Worm (Caenorhabditis elegans) whole organism, L2 larva: ENCODE data around the gene ZK742.4.

Experiments
- R02D3.7 ChIP-seq: fragments of 150-350 bp; optimal IDR thresholded peaks from 2 replicates; lab custom pipeline; 2014; ENCODE audit warnings: missing biosample characterization, missing genetic modification characterization
- ZK546.5 ChIP-seq: sonication (generic microtip); optimal IDR thresholded peaks from 2 replicates; lab custom pipeline; 2017; ENCODE audit warnings: missing biosample characterization, missing genetic modification characterization
- ceh-82 ChIP-seq: fragments of 150-350 bp; optimal IDR thresholded peaks from 2 replicates; lab custom pipeline; 2014; ENCODE audit warnings: missing biosample characterization, missing genetic modification characterization
- elt-3 ChIP-seq: sonication (generic microtip); optimal IDR thresholded peaks from 2 replicates; lab custom pipeline; 2017; ENCODE audit warnings: missing biosample characterization, missing genetic modification characterization
- lin-11 ChIP-seq: fragments of 150-350 bp; sonication (generic microtip); optimal IDR thresholded peaks from 2 replicates; lab custom pipeline; 2014; ENCODE audit warnings: missing biosample characterization, missing genetic modification characterization, inconsistent platforms, mixed read lengths
- lin-39 ChIP-seq: fragments of 150-350 bp; optimal IDR thresholded peaks from 2 replicates; lab custom pipeline; 2014; ENCODE audit warnings: missing biosample characterization, missing genetic modification reagents, missing genetic modification characterization
- mdl-1 ChIP-seq, 2 experiments: fragments of 150-350 bp in 1 of 2; sonication (generic microtip) in 1 of 2; optimal IDR thresholded peaks; 2 replicates each; lab custom pipeline; 2017; ENCODE audit warnings: missing biosample characterization in 2 of 2, missing genetic modification characterization in 2 of 2
- nhr-11 ChIP-seq: fragments of 150-350 bp; optimal IDR thresholded peaks from 2 replicates; lab custom pipeline; 2014; ENCODE audit warnings: missing biosample characterization, missing genetic modification characterization
- skn-1 ChIP-seq: sonication (generic microtip); optimal IDR thresholded peaks from 2 replicates; lab custom pipeline; 2017; ENCODE audit warnings: missing biosample characterization, missing genetic modification characterization
- snpc-4 ChIP-seq: fragments of 150-350 bp; optimal IDR thresholded peaks from 2 replicates; lab custom pipeline; 2014; ENCODE audit warnings: missing biosample characterization, missing genetic modification characterization
- zag-1 ChIP-seq: fragments of 150-350 bp; optimal IDR thresholded peaks from 2 replicates; lab custom pipeline; 2014; ENCODE audit warnings: missing biosample characterization, missing genetic modification characterization
- ztf-4 ChIP-seq: fragments of 150-350 bp; optimal IDR thresholded peaks from 2 replicates; lab custom pipeline; 2014; ENCODE audit warnings: missing biosample characterization, missing genetic modification characterization

DNA sequence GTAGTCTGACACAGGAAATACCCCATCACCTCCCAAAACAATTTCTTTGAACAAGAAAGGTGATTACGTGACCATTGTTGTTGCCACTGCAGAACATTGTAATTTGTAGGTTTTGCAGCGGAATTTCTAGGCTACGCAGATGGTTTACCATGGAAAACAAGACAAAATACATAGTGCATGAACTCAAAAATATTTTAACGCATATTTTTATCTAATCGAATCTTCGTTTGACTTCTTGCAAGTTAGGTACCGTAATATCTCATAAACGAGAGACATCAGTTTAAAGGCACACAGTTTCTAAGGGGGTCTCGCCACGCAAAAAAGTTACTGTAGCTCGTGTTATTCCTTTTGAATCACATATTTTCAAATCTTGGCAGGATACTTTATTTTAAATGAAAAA lies 32.6 kb downstream of the ZK742.4 start:
- TF ChIP-seq ZK546.5 (tag; lab: Kevin White, UChicago) (no peak), elt-3 (no peak), mdl-1 (tag; optimal IDR thresholded peaks at IDR 0.05; lab: Kevin White, UChicago) (no peak), R02D3.7 (tag; lab: Kevin White, UChicago) (no peak), nhr-11 (no peak), skn-1 (tag; lab: Kevin White, UChicago) (no peak), lin-11 (no peak), snpc-4 (tag; lab: Kevin White, UChicago) (no peak), ztf-4 (tag; lab: Kevin White, UChicago) (no peak), lin-39 (tag; lab: Kevin White, UChicago) (no peak), ceh-82 (no peak), zag-1 (tag; lab: Kevin White, UChicago) (no peak)
